Fruit fly (Drosophila melanogaster) whole organism, embryonic: Measurements from ENCODE around the gene CG43438.

Experiments
- ATbp ChIP-seq: fragments of 200-800 bp; sonication (Bioruptor generic); optimal IDR thresholded peaks from 2 replicates; lab custom pipeline; 2017; ENCODE audit warnings: missing biosample characterization, mild to moderate bottlenecking, missing genetic modification characterization, missing genetic modification reagents
- Atf-2 ChIP-seq: fragments of 200-800 bp; sonication (Bioruptor generic); optimal IDR thresholded peaks from 2 replicates; lab custom pipeline; 2016; ENCODE audit warnings: missing biosample characterization, missing genetic modification characterization
- B-H1 ChIP-seq: fragments of 200-800 bp; sonication (Bioruptor generic); IDR thresholded peaks from 3 replicates; pipeline ENCODE4 v1.3.6; 2022; ENCODE audit warnings: missing biosample characterization, missing genetic modification characterization
- Bgb ChIP-seq: fragments of 200-800 bp; sonication (Bioruptor generic); IDR thresholded peaks from 2 replicates; pipeline ENCODE4 v1.3.6; 2022; ENCODE audit warnings: missing biosample characterization, missing genetic modification characterization; ENCODE audit not compliant: partially characterized antibody
- C15 ChIP-seq: fragments of 200-800 bp; sonication (Bioruptor generic); IDR thresholded peaks from 3 replicates; pipeline ENCODE4 v1.3.6; 2022; ENCODE audit warnings: missing biosample characterization, missing genetic modification characterization
- CG12769 ChIP-seq: fragments of 200-800 bp; sonication (Bioruptor generic); optimal IDR thresholded peaks from 2 replicates; lab custom pipeline; 2019; ENCODE audit warnings: missing biosample characterization, mild to moderate bottlenecking, missing genetic modification characterization, moderate library complexity
- CG13296 ChIP-seq: fragments of 200-800 bp; sonication (Bioruptor generic); optimal IDR thresholded peaks from 3 replicates; lab custom pipeline; 2018; ENCODE audit warnings: missing biosample characterization, mild to moderate bottlenecking, missing genetic modification characterization
- CG13624 ChIP-seq: fragments of 200-800 bp; sonication (Bioruptor generic); optimal IDR thresholded peaks from 2 replicates; lab custom pipeline; 2016; ENCODE audit warnings: missing biosample characterization, missing genetic modification characterization
- CG13894 ChIP-seq: fragments of 200-800 bp; sonication (Bioruptor generic); optimal IDR thresholded peaks from 3 replicates; lab custom pipeline; 2018; ENCODE audit warnings: missing biosample characterization, mild to moderate bottlenecking, missing genetic modification characterization, moderate library complexity
- CG14965 ChIP-seq: fragments of 200-800 bp; sonication (Bioruptor generic); optimal IDR thresholded peaks from 2 replicates; lab custom pipeline; 2016; ENCODE audit warnings: missing biosample characterization, missing genetic modification characterization, borderline replicate concordance
- CG15696 ChIP-seq: fragments of 200-800 bp; sonication (Bioruptor generic); optimal IDR thresholded peaks from 2 replicates; lab custom pipeline; 2019; ENCODE audit warnings: missing biosample characterization, mild to moderate bottlenecking, missing genetic modification characterization, moderate library complexity
- CG1602 ChIP-seq: fragments of 200-800 bp; sonication (Bioruptor generic); optimal IDR thresholded peaks from 3 replicates; lab custom pipeline; 2016; ENCODE audit warnings: missing biosample characterization, missing genetic modification characterization
- CG16815 ChIP-seq: fragments of 200-800 bp; sonication (Bioruptor generic); optimal IDR thresholded peaks from 3 replicates; lab custom pipeline; 2017; ENCODE audit warnings: missing biosample characterization, mild to moderate bottlenecking, missing genetic modification characterization
- CG17361 ChIP-seq: fragments of 200-800 bp; sonication (Bioruptor generic); IDR thresholded peaks from 3 replicates; pipeline ENCODE4 v1.3.6; 2022; ENCODE audit warnings: missing biosample characterization, missing genetic modification characterization
- CG18262 ChIP-seq: fragments of 200-800 bp; optimal IDR thresholded peaks from 3 replicates; lab custom pipeline; 2019; ENCODE audit warnings: missing biosample characterization, mild to moderate bottlenecking, missing genetic modification characterization, moderate library complexity
- CG3065 ChIP-seq: fragments of 200-800 bp; sonication (Bioruptor generic); optimal IDR thresholded peaks from 2 replicates; lab custom pipeline; 2016; ENCODE audit warnings: missing biosample characterization, missing genetic modification characterization
- CG3847 ChIP-seq: fragments of 200-800 bp; sonication (Bioruptor generic); IDR thresholded peaks from 2 replicates; pipeline ENCODE4 v1.3.6; 2022; ENCODE audit warnings: missing biosample characterization, missing genetic modification characterization
- CG3995 ChIP-seq: fragments of 200-800 bp; sonication (Bioruptor generic); optimal IDR thresholded peaks from 3 replicates; lab custom pipeline; 2016; ENCODE audit warnings: missing biosample characterization, missing genetic modification characterization
- CG42726 ChIP-seq: fragments of 200-800 bp; sonication (Bioruptor generic); IDR thresholded peaks from 2 replicates; pipeline ENCODE4 v1.3.6; 2022; ENCODE audit warnings: missing biosample characterization, missing genetic modification characterization; ENCODE audit not compliant: partially characterized antibody
- CG4404 ChIP-seq: fragments of 200-800 bp; sonication (Bioruptor generic); IDR thresholded peaks from 2 replicates; pipeline ENCODE4 v1.3.6; 2022; ENCODE audit warnings: missing biosample characterization, missing genetic modification characterization
- CG5953 ChIP-seq: fragments of 200-800 bp; sonication (Bioruptor generic); IDR thresholded peaks from 2 replicates; pipeline ENCODE4 v1.3.6; 2022; ENCODE audit warnings: missing biosample characterization, missing genetic modification characterization
- CG6272 ChIP-seq: fragments of 200-800 bp; sonication (Bioruptor generic); IDR thresholded peaks from 2 replicates; pipeline ENCODE4 v1.3.6; 2022; ENCODE audit warnings: missing biosample characterization, missing genetic modification characterization
- CG7928 ChIP-seq: fragments of 200-800 bp; sonication (Bioruptor generic); optimal IDR thresholded peaks from 2 replicates; lab custom pipeline; 2017; ENCODE audit warnings: missing biosample characterization, mild to moderate bottlenecking, missing genetic modification characterization
- Deaf1 ChIP-seq: fragments of 200-800 bp; optimal IDR thresholded peaks from 3 replicates; lab custom pipeline; 2019; ENCODE audit warnings: missing biosample characterization, mild to moderate bottlenecking, missing genetic modification characterization, moderate library complexity
- Dek ChIP-seq: fragments of 200-800 bp; sonication (Bioruptor generic); optimal IDR thresholded peaks from 3 replicates; lab custom pipeline; 2019; ENCODE audit warnings: missing biosample characterization, mild to moderate bottlenecking, missing genetic modification characterization, moderate library complexity
- Gug ChIP-seq: fragments of 200-800 bp; sonication (Bioruptor generic); IDR thresholded peaks from 4 replicates; pipeline ENCODE4 v1.3.6; 2022; ENCODE audit warnings: missing biosample characterization, missing genetic modification characterization
- H2.0 ChIP-seq: fragments of 200-800 bp; sonication (Bioruptor generic); IDR thresholded peaks from 2 replicates; pipeline ENCODE4 v1.3.6; 2022; ENCODE audit warnings: missing biosample characterization, missing genetic modification characterization
- HLHmδ ChIP-seq: fragments of 200-800 bp; sonication (Bioruptor generic); optimal IDR thresholded peaks from 2 replicates; lab custom pipeline; 2018; ENCODE audit warnings: missing biosample characterization, mild to moderate bottlenecking, missing genetic modification characterization, moderate library complexity
- Mes4 ChIP-seq: fragments of 200-800 bp; sonication (Bioruptor generic); optimal IDR thresholded peaks from 2 replicates; lab custom pipeline; 2016; ENCODE audit warnings: missing biosample characterization, missing genetic modification characterization
- Nf-YC ChIP-seq: fragments of 200-800 bp; optimal IDR thresholded peaks from 3 replicates; lab custom pipeline; 2019; ENCODE audit warnings: missing biosample characterization, mild to moderate bottlenecking, missing genetic modification characterization, moderate library complexity
- NfI ChIP-seq: fragments of 200-800 bp; sonication (Bioruptor generic); optimal IDR thresholded peaks from 3 replicates; lab custom pipeline; 2018; ENCODE audit warnings: missing biosample characterization, mild to moderate bottlenecking, missing genetic modification characterization, moderate library complexity
- Rfx ChIP-seq: fragments of 200-800 bp; sonication (Bioruptor generic); IDR thresholded peaks from 2 replicates; pipeline ENCODE4 v1.3.6; 2022; ENCODE audit warnings: missing biosample characterization, missing genetic modification characterization
- Six4 ChIP-seq: fragments of 200-800 bp; sonication (Bioruptor generic); optimal IDR thresholded peaks from 2 replicates; lab custom pipeline; 2016; ENCODE audit warnings: missing biosample characterization, missing genetic modification characterization
- Sry-δ ChIP-seq: fragments of 200-800 bp; sonication (Bioruptor generic); optimal IDR thresholded peaks from 2 replicates; lab custom pipeline; 2016; ENCODE audit warnings: missing biosample characterization, missing genetic modification characterization
- Xrp1 ChIP-seq: fragments of 200-800 bp; sonication (Bioruptor generic); IDR thresholded peaks from 2 replicates; pipeline ENCODE4 v1.3.6; 2022; ENCODE audit warnings: missing biosample characterization, missing genetic modification characterization
- dati ChIP-seq: fragments of 200-800 bp; sonication (Bioruptor generic); IDR thresholded peaks from 2 replicates; pipeline ENCODE4 v1.3.6; 2022; ENCODE audit warnings: missing biosample characterization, missing genetic modification characterization
- dm ChIP-seq: fragments of 200-800 bp; sonication (Bioruptor generic); optimal IDR thresholded peaks from 3 replicates; lab custom pipeline; 2016; ENCODE audit warnings: missing biosample characterization, missing genetic modification characterization
- dpn ChIP-seq, 2 experiments: fragments of 200-800 bp; sonication (Bioruptor generic); optimal IDR thresholded peaks; 3 replicates each; lab custom pipeline; 2016; ENCODE audit warnings: missing biosample characterization in 2 of 2, missing genetic modification characterization in 2 of 2
- dysf ChIP-seq: fragments of 200-800 bp; sonication (Bioruptor generic); IDR thresholded peaks from 3 replicates; pipeline ENCODE4 v1.3.6; 2022; ENCODE audit warnings: missing biosample characterization, missing genetic modification characterization
- eve ChIP-seq, 2 experiments: fragments of >200 bp; optimal IDR thresholded peaks; 2 replicates each; lab custom pipeline; 2017; ENCODE audit warnings: missing biosample characterization in 2 of 2, missing genetic modification characterization in 2 of 2
- gfzf ChIP-seq: fragments of 200-800 bp; sonication (Bioruptor generic); optimal IDR thresholded peaks from 2 replicates; lab custom pipeline; 2016; ENCODE audit warnings: missing biosample characterization, mild to moderate bottlenecking, missing genetic modification characterization, moderate library complexity
- grn ChIP-seq: fragments of 200-800 bp; sonication (Bioruptor generic); optimal IDR thresholded peaks from 3 replicates; lab custom pipeline; 2017; ENCODE audit warnings: missing biosample characterization, missing genetic modification characterization
- gro ChIP-seq: fragments of 200-800 bp; sonication (Bioruptor generic); optimal IDR thresholded peaks from 2 replicates; lab custom pipeline; 2016; ENCODE audit warnings: missing biosample characterization, missing genetic modification characterization
- jigr1 ChIP-seq: fragments of 200-800 bp; sonication (Bioruptor generic); IDR thresholded peaks from 3 replicates; pipeline ENCODE4 v1.3.6; 2022; ENCODE audit warnings: missing biosample characterization, missing genetic modification characterization
- kah ChIP-seq: fragments of 200-800 bp; sonication (Bioruptor generic); optimal IDR thresholded peaks from 2 replicates; lab custom pipeline; 2018; ENCODE audit warnings: missing biosample characterization, mild to moderate bottlenecking, missing genetic modification characterization
- maf-S ChIP-seq: fragments of 200-800 bp; sonication (Bioruptor generic); optimal IDR thresholded peaks from 2 replicates; lab custom pipeline; 2016; ENCODE audit warnings: missing biosample characterization, missing genetic modification characterization
- nau ChIP-seq: fragments of 200-800 bp; sonication (Bioruptor generic); optimal IDR thresholded peaks from 3 replicates; lab custom pipeline; 2017; ENCODE audit warnings: missing biosample characterization, mild to moderate bottlenecking, missing genetic modification characterization, missing genetic modification reagents
- peb ChIP-seq: fragments of 200-800 bp; sonication (Bioruptor generic); IDR thresholded peaks from 2 replicates; pipeline ENCODE4 v1.3.6; 2022; ENCODE audit warnings: missing biosample characterization, missing genetic modification characterization
- ro ChIP-seq: fragments of 200-800 bp; sonication (Bioruptor generic); IDR thresholded peaks from 2 replicates; pipeline ENCODE4 v1.3.6; 2022; ENCODE audit warnings: missing biosample characterization, missing genetic modification characterization
- slbo ChIP-seq: fragments of 200-800 bp; sonication (Bioruptor generic); IDR thresholded peaks from 2 replicates; pipeline ENCODE4 v1.3.6; 2022; ENCODE audit warnings: missing biosample characterization, missing genetic modification characterization
- sr ChIP-seq: fragments of 200-800 bp; sonication (Bioruptor generic); IDR thresholded peaks from 3 replicates; pipeline ENCODE4 v1.3.6; 2022; ENCODE audit warnings: missing biosample characterization, missing genetic modification characterization

The CG43438 gene

dm6 chr2L:11500649-11501048, 35.3 kb upstream of the CG43438 start:
- TF ChIP-seq CG14965 (GFP tag; lab: Kevin White, UChicago) (no peak), gro (GFP tag; lab: Kevin White, UChicago) (no peak), Deaf1 (tag; lab: Kevin White, UChicago) (peak; percentile 54), peb (GFP tag; lab: Robert Waterston, UW) (no peak), Bgb (GFP tag; lab: Robert Waterston, UW) (no peak), dm (GFP tag; lab: Kevin White, UChicago) (no peak), Atf-2 (no peak), maf-S (GFP tag; lab: Kevin White, UChicago) (no peak), dati (GFP tag; lab: Robert Waterston, UW) (no peak), ATbp (peak; percentile 1), CG16815 (GFP tag; lab: Kevin White, UChicago) (no peak), HLHmδ (no peak), CG13296 (GFP tag; lab: Kevin White, UChicago) (no peak)

- TF ChIP-seq CG6272: no peak
- TF ChIP-seq jigr1 (GFP tag; lab: Robert Waterston, UW): no peak
- TF ChIP-seq CG42726: no peak
- TF ChIP-seq Nf-YC (tag; lab: Kevin White, UChicago): no peak
- no peak for TF ChIP-seq nau (GFP tag; lab: Kevin White, UChicago)
- TF ChIP-seq Dek (tag; lab: Kevin White, UChicago): no peak
- peak; percentile 41; the same call in 1 of the 3 replicates for TF ChIP-seq CG17361 (GFP tag; lab: Robert Waterston, UW)
- TF ChIP-seq eve (GFP tag; optimal IDR thresholded peaks at IDR 0.05; lab: Kevin White, UChicago): no peak
- TF ChIP-seq grn (GFP tag; lab: Kevin White, UChicago): no peak
- TF ChIP-seq CG12769 (tag; lab: Kevin White, UChicago): no peak
- TF ChIP-seq CG18262 (tag; lab: Kevin White, UChicago): peak; percentile 18
- no peak for TF ChIP-seq CG3847 (GFP tag; lab: Robert Waterston, UW)
- no peak for TF ChIP-seq dysf (GFP tag; lab: Robert Waterston, UW)
- TF ChIP-seq ro (GFP tag; lab: Robert Waterston, UW): peak; percentile 22; the same call in 1 of the 2 replicates
- no peak for TF ChIP-seq CG7928 (GFP tag; lab: Kevin White, UChicago)
- TF ChIP-seq Six4: no peak
- no peak for TF ChIP-seq CG4404 (GFP tag; lab: Robert Waterston, UW)
- TF ChIP-seq CG13894 (tag; lab: Kevin White, UChicago): no peak
- TF ChIP-seq CG13624 (GFP tag; lab: Kevin White, UChicago): no peak
- no peak for TF ChIP-seq dpn (GFP tag; optimal IDR thresholded peaks at IDR 0.05; lab: Kevin White, UChicago)
- no peak for TF ChIP-seq CG3065 (GFP tag; lab: Kevin White, UChicago)
- 0 out of 4 replicates have a peak, but pooled peaks have one; percentile 2 for TF ChIP-seq Gug (GFP tag; lab: Robert Waterston, UW)
- no peak for TF ChIP-seq B-H1 (GFP tag; lab: Robert Waterston, UW)
- TF ChIP-seq Mes4 (GFP tag; lab: Kevin White, UChicago): no peak
- no peak for TF ChIP-seq CG1602
- peak; percentile 30; the same call in 1 of the 2 replicates for TF ChIP-seq slbo (GFP tag; lab: Robert Waterston, UW)
- no peak for TF ChIP-seq gfzf
- no peak for TF ChIP-seq C15
- TF ChIP-seq kah (GFP tag; lab: Kevin White, UChicago): no peak
- peak; percentile 27; the same call in 1 of the 2 replicates for TF ChIP-seq Rfx (GFP tag; lab: Robert Waterston, UW)
- TF ChIP-seq dati (GFP tag; lab: Robert Waterston, UW): no peak
- TF ChIP-seq NfI (GFP tag; lab: Kevin White, UChicago): no peak
- TF ChIP-seq Xrp1 (GFP tag; lab: Robert Waterston, UW): no peak
- no peak for TF ChIP-seq CG15696 (tag; lab: Kevin White, UChicago)
- no peak for TF ChIP-seq H2.0
- TF ChIP-seq CG5953: no peak
- TF ChIP-seq Sry-δ (GFP tag; lab: Kevin White, UChicago): no peak
- TF ChIP-seq sr (GFP tag; lab: Robert Waterston, UW): no peak; the same call in 2 of the 3 replicates
- TF ChIP-seq CG3995 (GFP tag; lab: Kevin White, UChicago): no peak
Measured at dm6 chr2L:11501427-11501968, 34.4 kb upstream of the CG43438 start, which contains the start of gene spz4. Gene spz4 (plus strand): TSS chr2L:11501715.
